Fruit fly (Drosophila melanogaster): Measurements from ENCODE around the gene CG43074.

Gene CG43074

dm6 chr3L:3517894-3518293 lies 33.4 kb upstream of the CG43074 start (continued):
- TF ChIP-seq net (GFP tag; optimal IDR thresholded peaks at IDR 0.05) (peak; percentile 89), spab (GFP tag; optimal IDR thresholded peaks at IDR 0.05) (peak; percentile 78), CG8632 (GFP tag; optimal IDR thresholded peaks at IDR 0.05) (peak; percentile 88), CG15336 (GFP tag; IDR thresholded peaks at IDR 0.05) (peak; percentile 97), CG3032 (tag; optimal IDR thresholded peaks at IDR 0.05) (peak; percentile 68), dac (GFP tag; optimal IDR thresholded peaks at IDR 0.05) (peak; percentile 67), CG9139 (GFP tag; optimal IDR thresholded peaks at IDR 0.05) (peak; percentile 39), CG11294 (GFP tag; IDR thresholded peaks at IDR 0.05) (peak; percentile 79)

- TF ChIP-seq CG9139 (GFP tag; optimal IDR thresholded peaks at IDR 0.05) (no peak), net (GFP tag; optimal IDR thresholded peaks at IDR 0.05) (no peak), CG3032 (tag; optimal IDR thresholded peaks at IDR 0.05) (no peak), CG11294 (GFP tag; IDR thresholded peaks at IDR 0.05) (no peak), Met (GFP tag; optimal IDR thresholded peaks at IDR 0.05) (no peak), CG4318 (GFP tag; optimal IDR thresholded peaks at IDR 0.05) (no peak), CG16779 (tag; optimal IDR thresholded peaks at IDR 0.05) (no peak), vri (GFP tag; optimal IDR thresholded peaks at IDR 0.05) (no peak), CG6808 (GFP tag; optimal IDR thresholded peaks at IDR 0.05) (no peak)
These were observed 32.0 kb upstream of the CG43074 start for dm6 chr3L:3516485-3516884.

- TF ChIP-seq CG34406 (GFP tag; optimal IDR thresholded peaks at IDR 0.05) (no peak), CG4318 (GFP tag; optimal IDR thresholded peaks at IDR 0.05) (no peak), achi (GFP tag; optimal IDR thresholded peaks at IDR 0.05) (peak; percentile 1), CG7368 (GFP tag; optimal IDR thresholded peaks at IDR 0.05) (peak; percentile 12), CG9139 (GFP tag; optimal IDR thresholded peaks at IDR 0.05) (peak; percentile 26), CG8319 (GFP tag; optimal IDR thresholded peaks at IDR 0.05) (no peak), Gug (GFP tag; IDR thresholded peaks at IDR 0.05) (no peak), Ets96B (tag; optimal IDR thresholded peaks at IDR 0.05) (peak; percentile 13), spab (GFP tag; optimal IDR thresholded peaks at IDR 0.05) (peak; percentile 18), eg (GFP tag; IDR thresholded peaks at IDR 0.05) (0 out of 3 replicates have a peak, but pooled peaks have one; percentile 38), topi (GFP tag; optimal IDR thresholded peaks at IDR 0.05) (peak; percentile 17), net (GFP tag; optimal IDR thresholded peaks at IDR 0.05) (peak; percentile 35), Sox14 (GFP tag; optimal IDR thresholded peaks at IDR 0.05) (peak; percentile 25), Met (GFP tag; optimal IDR thresholded peaks at IDR 0.05) (no peak), CG3919 (GFP tag; optimal IDR thresholded peaks at IDR 0.05) (peak; percentile 45), CG8119 (GFP tag; IDR thresholded peaks at IDR 0.05) (peak; percentile 51; the same call in 2 of the 3 replicates), CG10631 (GFP tag; optimal IDR thresholded peaks at IDR 0.05) (no peak), ss (GFP tag; optimal IDR thresholded peaks at IDR 0.05) (peak; percentile 53 to 57), CG6163 (GFP tag; IDR thresholded peaks at IDR 0.05) (0 out of 3 replicates have a peak, but pooled peaks have one; percentile 50), dsx (GFP tag; optimal IDR thresholded peaks at IDR 0.05; ENCODE audit: poor library complexity, severe bottlenecking) (peak; percentile 35), CG3032 (tag; optimal IDR thresholded peaks at IDR 0.05) (peak; percentile 22), vri (GFP tag; optimal IDR thresholded peaks at IDR 0.05) (peak; percentile 23), CG6276 (GFP tag; optimal IDR thresholded peaks at IDR 0.05) (peak; percentile 41), CG10669 (GFP tag; optimal IDR thresholded peaks at IDR 0.05) (peak; percentile 6), fkh (GFP tag; optimal IDR thresholded peaks at IDR 0.05) (peak; percentile 76), CG16779 (tag; optimal IDR thresholded peaks at IDR 0.05) (peak; percentile 18), Eip78C (GFP tag) (peak; percentile 19), pdm3 (GFP tag; optimal IDR thresholded peaks at IDR 0.05) (no peak), OdsH (GFP tag; optimal IDR thresholded peaks at IDR 0.05) (no peak), CG6854 (GFP tag; optimal IDR thresholded peaks at IDR 0.05) (peak; percentile 81), CG15336 (GFP tag; IDR thresholded peaks at IDR 0.05) (0 out of 2 replicates have a peak, but pooled peaks have one; percentile 30), CG6808 (GFP tag; optimal IDR thresholded peaks at IDR 0.05) (peak; percentile 69)
These were observed 31.0 kb upstream of the CG43074 start, which contains the start of gene Eip63E for dm6 chr3L:3515280-3516020. Gene Eip63E, plus strand, starts transcription at chr3L:3515751.
